Worm (Caenorhabditis elegans) whole organism, late embryonic: ENCODE measurements around the gene Y49F6C.2.

Experiments
- C08G9.2 ChIP-seq: sonication (generic microtip); optimal IDR thresholded peaks from 2 replicates; lab custom pipeline; 2016; ENCODE audit warnings: mild to moderate bottlenecking, missing genetic modification characterization, moderate library complexity, missing compliant biosample characterization
- F13H6.1 ChIP-seq: sonication (generic microtip); optimal IDR thresholded peaks from 2 replicates; lab custom pipeline; 2016; ENCODE audit warnings: missing genetic modification characterization, missing compliant biosample characterization
- Y22D7AL.16 ChIP-seq: sonication (generic microtip); optimal IDR thresholded peaks from 2 replicates; lab custom pipeline; 2016; ENCODE audit warnings: missing genetic modification characterization, missing compliant biosample characterization
- ama-1 ChIP-seq: fragments of 150-350 bp; optimal IDR thresholded peaks from 2 replicates; lab custom pipeline; 2014
- ceh-14 ChIP-seq: sonication (generic microtip); optimal IDR thresholded peaks from 2 replicates; lab custom pipeline; 2016; ENCODE audit warnings: missing genotype, missing genetic modification characterization, missing compliant biosample characterization
- ceh-18 ChIP-seq: sonication (generic microtip); optimal IDR thresholded peaks from 2 replicates; lab custom pipeline; 2016; ENCODE audit warnings: missing genetic modification characterization, missing compliant biosample characterization
- ceh-19 ChIP-seq: fragments of 200-800 bp; sonication (Bioruptor generic); optimal IDR thresholded peaks from 2 replicates; lab custom pipeline; 2018; ENCODE audit warnings: mild to moderate bottlenecking, missing genetic modification characterization, missing compliant biosample characterization
- ceh-22 ChIP-seq: sonication (generic microtip); optimal IDR thresholded peaks from 2 replicates; lab custom pipeline; 2017; ENCODE audit warnings: missing biosample characterization, missing genetic modification characterization
- ceh-24 ChIP-seq: sonication (generic microtip); optimal IDR thresholded peaks from 2 replicates; lab custom pipeline; 2016; ENCODE audit warnings: mild to moderate bottlenecking, missing genetic modification characterization, missing compliant biosample characterization
- ceh-30 ChIP-seq: fragments of 150-350 bp; optimal IDR thresholded peaks from 2 replicates; lab custom pipeline; 2014; ENCODE audit warnings: missing biosample characterization, missing genetic modification characterization
- ceh-48 ChIP-seq: sonication (generic microtip); optimal IDR thresholded peaks from 2 replicates; lab custom pipeline; 2016; ENCODE audit warnings: missing genetic modification characterization, inconsistent platforms, missing compliant biosample characterization
- ceh-6 ChIP-seq: fragments of 200-800 bp; sonication (Bioruptor generic); optimal IDR thresholded peaks from 2 replicates; lab custom pipeline; 2018; ENCODE audit warnings: mild to moderate bottlenecking, missing genetic modification characterization, missing compliant biosample characterization
- ceh-9 ChIP-seq: sonication (generic microtip); optimal IDR thresholded peaks from 2 replicates; lab custom pipeline; 2016; ENCODE audit warnings: mild to moderate bottlenecking, missing genetic modification characterization, inconsistent platforms, missing compliant biosample characterization
- che-1 ChIP-seq: sonication (generic microtip); optimal IDR thresholded peaks from 2 replicates; lab custom pipeline; 2016; ENCODE audit warnings: mild to moderate bottlenecking, missing genetic modification characterization, missing compliant biosample characterization
- dmd-4 ChIP-seq: sonication (generic microtip); optimal IDR thresholded peaks from 2 replicates; lab custom pipeline; 2016; ENCODE audit warnings: borderline replicate concordance, missing genetic modification characterization, missing compliant biosample characterization
- dve-1 ChIP-seq: sonication (generic microtip); optimal IDR thresholded peaks from 2 replicates; lab custom pipeline; 2017; ENCODE audit warnings: antibody characterized with exemption, mild to moderate bottlenecking, missing genetic modification characterization, missing compliant biosample characterization
- elt-2 ChIP-seq: sonication (generic microtip); optimal IDR thresholded peaks from 2 replicates; lab custom pipeline; 2016; ENCODE audit warnings: missing genetic modification reagents, missing genetic modification characterization, missing compliant biosample characterization
- elt-4 ChIP-seq: sonication (generic microtip); optimal IDR thresholded peaks from 2 replicates; lab custom pipeline; 2016; ENCODE audit warnings: missing genetic modification characterization, missing compliant biosample characterization
- fkh-10 ChIP-seq: fragments of 150-350 bp; optimal IDR thresholded peaks from 2 replicates; lab custom pipeline; 2014; ENCODE audit warnings: missing biosample characterization, missing genetic modification reagents, missing genetic modification characterization
- fkh-6 ChIP-seq: sonication (generic microtip); optimal IDR thresholded peaks from 2 replicates; lab custom pipeline; 2016; ENCODE audit warnings: missing genetic modification characterization, missing compliant biosample characterization
- hlh-13 ChIP-seq: fragments of 200-800 bp; sonication (Bioruptor generic); optimal IDR thresholded peaks from 2 replicates; lab custom pipeline; 2018; ENCODE audit warnings: mild to moderate bottlenecking, missing genetic modification characterization, missing compliant biosample characterization
- hlh-15 ChIP-seq: sonication (generic microtip); optimal IDR thresholded peaks from 2 replicates; lab custom pipeline; 2016; ENCODE audit warnings: missing genetic modification characterization, missing compliant biosample characterization
- hlh-8 ChIP-seq: sonication (generic microtip); optimal IDR thresholded peaks from 2 replicates; lab custom pipeline; 2016; ENCODE audit warnings: missing genotype, missing genetic modification characterization, missing compliant biosample characterization
- lim-6 ChIP-seq: sonication (generic microtip); optimal IDR thresholded peaks from 2 replicates; lab custom pipeline; 2016; ENCODE audit warnings: missing genetic modification characterization, missing compliant biosample characterization
- lin-11 ChIP-seq: fragments of 200-800 bp; sonication (Bioruptor generic); optimal IDR thresholded peaks from 2 replicates; lab custom pipeline; 2018; ENCODE audit warnings: mild to moderate bottlenecking, missing genetic modification characterization, missing compliant biosample characterization
- madf-2 ChIP-seq: sonication (generic microtip); optimal IDR thresholded peaks from 2 replicates; lab custom pipeline; 2017; ENCODE audit warnings: missing genetic modification characterization, missing compliant biosample characterization
- mec-3 ChIP-seq: sonication (generic microtip); optimal IDR thresholded peaks from 2 replicates; lab custom pipeline; 2016; ENCODE audit warnings: borderline replicate concordance, missing genetic modification characterization, missing compliant biosample characterization
- npax-4 ChIP-seq: sonication (generic microtip); optimal IDR thresholded peaks from 2 replicates; lab custom pipeline; 2016; ENCODE audit warnings: missing genetic modification characterization, missing compliant biosample characterization
- odd-2 ChIP-seq: sonication (generic microtip); optimal IDR thresholded peaks from 2 replicates; lab custom pipeline; 2017; ENCODE audit warnings: antibody characterized with exemption, mild to moderate bottlenecking, missing genetic modification characterization, missing compliant biosample characterization
- pag-3 ChIP-seq: sonication (generic microtip); optimal IDR thresholded peaks from 2 replicates; lab custom pipeline; 2016; ENCODE audit warnings: missing compliant biosample characterization, missing genetic modification characterization, borderline replicate concordance
- pat-9 ChIP-seq: fragments of 200-800 bp; sonication (Bioruptor generic); optimal IDR thresholded peaks from 2 replicates; lab custom pipeline; 2018; ENCODE audit warnings: mild to moderate bottlenecking, missing genetic modification characterization, moderate library complexity, missing compliant biosample characterization
- pha-4 ChIP-seq: fragments of 150-350 bp; optimal IDR thresholded peaks from 2 replicates; lab custom pipeline; 2018; ENCODE audit warnings: missing biosample characterization, missing genetic modification reagents, missing genetic modification characterization
- syd-9 ChIP-seq: sonication (generic microtip); optimal IDR thresholded peaks from 2 replicates; lab custom pipeline; 2016; ENCODE audit warnings: mild to moderate bottlenecking, missing genetic modification characterization, moderate library complexity, missing compliant biosample characterization
- unc-3 ChIP-seq, 2 experiments: fragments of 200-800 bp in 1 of 2; sonication (Bioruptor generic) in 1 of 2; sonication (generic microtip) in 1 of 2; conservative IDR thresholded peaks in 1 of 2; optimal IDR thresholded peaks in 1 of 2; 2 replicates each; pipeline versions ENCODE4 v1.3.6 to Lab custom; 2016 to 2022; ENCODE audit warnings: missing compliant biosample characterization in 2 of 2, missing genetic modification characterization in 2 of 2, missing genetic modification reagents in 1 of 2
- unc-55 ChIP-seq: sonication (generic microtip); optimal IDR thresholded peaks from 2 replicates; lab custom pipeline; 2017; ENCODE audit warnings: missing biosample characterization, missing genetic modification reagents, missing genetic modification characterization
- unc-86 ChIP-seq: sonication (generic microtip); optimal IDR thresholded peaks from 2 replicates; lab custom pipeline; 2016; ENCODE audit warnings: missing genetic modification characterization, missing compliant biosample characterization

Y49F6C.2 gene

ce11 chrII:3395484-3395883, 17.1 kb downstream of the Y49F6C.2 start, which contains the start of gene nep-20:
TSS of gene nep-20 (minus strand) at chrII:3395584.
- TF ChIP-seq madf-2 (tag; lab: Kevin White, UChicago) (no peak), hlh-15 (tag; lab: Kevin White, UChicago) (no peak), odd-2 (tag; lab: Kevin White, UChicago) (no peak), che-1 (tag; lab: Kevin White, UChicago) (no peak), ceh-48 (no peak), C08G9.2 (tag; lab: Kevin White, UChicago) (no peak), unc-55 (GFP tag; lab: Kevin White, UChicago) (no peak), npax-4 (tag; lab: Kevin White, UChicago) (no peak), ceh-22 (tag; lab: Kevin White, UChicago) (no peak), ceh-14 (tag; lab: Kevin White, UChicago) (no peak), ceh-9 (tag; lab: Kevin White, UChicago) (no peak), pat-9 (tag; lab: Kevin White, UChicago) (no peak), pag-3 (tag; lab: Kevin White, UChicago) (no peak), ceh-24 (tag; lab: Kevin White, UChicago) (no peak), syd-9 (no peak), mec-3 (tag; lab: Kevin White, UChicago) (no peak), unc-86 (tag; lab: Kevin White, UChicago) (no peak), hlh-8 (tag; lab: Kevin White, UChicago) (no peak)

DNA sequence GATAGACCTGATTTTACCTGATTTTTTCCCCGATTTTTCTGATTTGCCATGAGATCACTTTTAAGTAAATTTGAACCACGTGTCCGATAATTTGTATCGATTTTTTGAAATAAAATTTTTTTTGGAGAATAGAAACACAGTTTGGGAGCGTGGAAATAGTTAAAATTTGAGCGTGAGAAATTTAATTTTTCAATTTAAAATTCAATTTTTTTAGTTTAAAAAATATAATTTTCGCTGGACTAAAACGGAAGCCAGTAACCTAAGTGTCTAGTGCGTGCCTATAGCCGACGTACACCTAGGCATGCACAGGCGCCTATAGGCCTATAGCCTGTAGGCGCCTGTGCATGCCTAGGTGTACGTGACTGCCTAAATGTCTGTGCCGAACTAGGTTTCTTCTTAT, 20.8 kb downstream of the Y49F6C.2 start, which contains the start of gene nep-9:
Gene nep-9, minus strand, starts transcription at position 101 of the 400 bp plus-strand sequence.
- TF ChIP-seq ceh-18 (tag; lab: Kevin White, UChicago) (no peak), ceh-30 (tag; lab: Kevin White, UChicago) (no peak), ceh-6 (GFP tag; lab: Kevin White, UChicago) (no peak), unc-86 (tag; lab: Kevin White, UChicago) (no peak), madf-2 (tag; lab: Kevin White, UChicago) (no peak), lin-11 (tag; lab: Kevin White, UChicago) (no peak), dmd-4 (tag; lab: Kevin White, UChicago) (no peak), ceh-19 (GFP tag; lab: Kevin White, UChicago) (no peak), hlh-13 (GFP tag; lab: Kevin White, UChicago) (no peak), F13H6.1 (no peak), pat-9 (tag; lab: Kevin White, UChicago) (no peak)

ce11 chrII:3402854-3403253, 24.5 kb downstream of the Y49F6C.2 start, which contains the start of gene nep-10:
TSS of gene nep-10 (minus strand) at chrII:3402954.
- TF ChIP-seq che-1 (tag; lab: Kevin White, UChicago), result no peak
- TF ChIP-seq fkh-6, result no peak
- TF ChIP-seq lim-6 (tag; lab: Kevin White, UChicago), result no peak
- TF ChIP-seq elt-2 (tag; lab: Kevin White, UChicago), result no peak
- TF ChIP-seq pha-4 (tag; lab: Kevin White, UChicago), result no peak
- TF ChIP-seq ama-1 (lab: Kevin White, UChicago), result no peak
- no peak for TF ChIP-seq hlh-15 (tag; lab: Kevin White, UChicago)
- no peak for TF ChIP-seq fkh-10 (GFP tag; lab: Kevin White, UChicago)
- TF ChIP-seq elt-4 (tag; lab: Kevin White, UChicago), result no peak
- no peak for TF ChIP-seq ceh-22 (tag; lab: Kevin White, UChicago)
- no peak for TF ChIP-seq dve-1 (tag; lab: Kevin White, UChicago)
- TF ChIP-seq unc-3 (GFP tag; conservative IDR thresholded peaks at IDR 0.05; lab: Robert Waterston, UW), result no peak
- TF ChIP-seq unc-3 (tag; optimal IDR thresholded peaks at IDR 0.05; lab: Kevin White, UChicago), result no peak
- no peak for TF ChIP-seq Y22D7AL.16 (tag; lab: Kevin White, UChicago)
- TF ChIP-seq ceh-19 (GFP tag; lab: Kevin White, UChicago), result no peak
